Fruit fly (Drosophila melanogaster) whole organism, embryonic: ENCODE measurements around the gene CG14062.

ENCODE experiments used
- CG10147 ChIP-seq: fragments of 200-800 bp; sonication (Bioruptor generic); optimal IDR thresholded peaks from 2 replicates; lab custom pipeline; 2019; ENCODE audit warnings: missing biosample characterization, mild to moderate bottlenecking, missing genetic modification characterization, moderate library complexity
- CG10959 ChIP-seq: fragments of 200-800 bp; sonication (Bioruptor generic); IDR thresholded peaks from 2 replicates; pipeline ENCODE4 v1.3.6; 2022; ENCODE audit warnings: missing biosample characterization, missing genetic modification characterization
- CG12071 ChIP-seq: fragments of 200-800 bp; sonication (Bioruptor generic); optimal IDR thresholded peaks from 3 replicates; lab custom pipeline; 2018; ENCODE audit warnings: missing biosample characterization, mild to moderate bottlenecking, missing genetic modification characterization
- CG1233 ChIP-seq: fragments of 200-800 bp; sonication (Bioruptor generic); optimal IDR thresholded peaks from 4 replicates; lab custom pipeline; 2018; ENCODE audit warnings: missing biosample characterization, mild to moderate bottlenecking, missing genetic modification characterization
- CG12769 ChIP-seq: fragments of 200-800 bp; sonication (Bioruptor generic); optimal IDR thresholded peaks from 2 replicates; lab custom pipeline; 2019; ENCODE audit warnings: missing biosample characterization, mild to moderate bottlenecking, missing genetic modification characterization, moderate library complexity
- CG15011 ChIP-seq: fragments of 200-800 bp; sonication (Bioruptor generic); optimal IDR thresholded peaks from 3 replicates; lab custom pipeline; 2018; ENCODE audit warnings: missing biosample characterization, mild to moderate bottlenecking, missing genetic modification characterization
- CG15514 ChIP-seq: fragments of 200-800 bp; sonication (Bioruptor generic); optimal IDR thresholded peaks from 3 replicates; lab custom pipeline; 2017; ENCODE audit warnings: missing biosample characterization, missing genetic modification characterization, mild to moderate bottlenecking, moderate library complexity, missing genetic modification reagents
- CG15696 ChIP-seq: fragments of 200-800 bp; sonication (Bioruptor generic); optimal IDR thresholded peaks from 2 replicates; lab custom pipeline; 2019; ENCODE audit warnings: missing biosample characterization, mild to moderate bottlenecking, missing genetic modification characterization, moderate library complexity
- CG17328 ChIP-seq: fragments of 200-800 bp; sonication (Bioruptor generic); IDR thresholded peaks from 2 replicates; pipeline ENCODE4 v1.3.6; 2022; ENCODE audit warnings: missing biosample characterization, missing genetic modification characterization
- CG18011 ChIP-seq: fragments of 200-800 bp; sonication (Bioruptor generic); optimal IDR thresholded peaks from 2 replicates; lab custom pipeline; 2017; ENCODE audit warnings: missing biosample characterization, missing genetic modification characterization, mild to moderate bottlenecking, moderate library complexity, missing genotype
- CG1832 ChIP-seq: fragments of 200-800 bp; sonication (Bioruptor generic); optimal IDR thresholded peaks from 2 replicates; lab custom pipeline; 2017; ENCODE audit warnings: missing biosample characterization, mild to moderate bottlenecking, missing genetic modification characterization, inconsistent platforms
- CG2199 ChIP-seq: fragments of 200-800 bp; sonication (Bioruptor generic); IDR thresholded peaks from 3 replicates; pipeline ENCODE4 v1.3.6; 2022; ENCODE audit warnings: missing biosample characterization, missing genetic modification characterization
- CG2678 ChIP-seq: fragments of 200-800 bp; sonication (Bioruptor generic); optimal IDR thresholded peaks from 3 replicates; lab custom pipeline; 2019; ENCODE audit warnings: missing biosample characterization, mild to moderate bottlenecking, missing genetic modification characterization, moderate library complexity
- CG2875 ChIP-seq: fragments of 200-800 bp; sonication (Bioruptor generic); optimal IDR thresholded peaks from 2 replicates; lab custom pipeline; 2017; ENCODE audit warnings: missing biosample characterization, mild to moderate bottlenecking, missing genetic modification characterization, missing genetic modification reagents
- CG31365 ChIP-seq: fragments of 200-800 bp; sonication (Bioruptor generic); optimal IDR thresholded peaks from 2 replicates; lab custom pipeline; 2018; ENCODE audit warnings: missing biosample characterization, mild to moderate bottlenecking, missing genetic modification characterization
- CG4360 ChIP-seq: fragments of 200-800 bp; sonication (Bioruptor generic); IDR thresholded peaks from 2 replicates; pipeline ENCODE4 v1.3.6; 2022; ENCODE audit warnings: missing biosample characterization, missing genetic modification characterization
- CG5953 ChIP-seq: fragments of 200-800 bp; sonication (Bioruptor generic); IDR thresholded peaks from 2 replicates; pipeline ENCODE4 v1.3.6; 2022; ENCODE audit warnings: missing biosample characterization, missing genetic modification characterization
- CG7745 ChIP-seq: fragments of 200-800 bp; sonication (Bioruptor generic); optimal IDR thresholded peaks from 2 replicates; lab custom pipeline; 2018; ENCODE audit warnings: missing biosample characterization, mild to moderate bottlenecking, missing genetic modification characterization, moderate library complexity
- CG8290 ChIP-seq, 3 experiments: fragments of 200-800 bp; sonication (Bioruptor generic); optimal IDR thresholded peaks; 2 replicates each; lab custom pipeline; 2016 to 2019; ENCODE audit warnings: missing biosample characterization in 3 of 3, missing genetic modification characterization in 3 of 3, mild to moderate bottlenecking in 2 of 3, moderate library complexity in 1 of 3
- HLH3B ChIP-seq: fragments of 200-800 bp; sonication (Bioruptor generic); IDR thresholded peaks from 2 replicates; pipeline ENCODE4 v1.3.6; 2022; ENCODE audit warnings: missing biosample characterization, missing genetic modification characterization
- Hey ChIP-seq: fragments of 200-800 bp; sonication (Bioruptor generic); optimal IDR thresholded peaks from 3 replicates; lab custom pipeline; 2018; ENCODE audit warnings: missing biosample characterization, mild to moderate bottlenecking, missing genetic modification characterization
- Jarid2 ChIP-seq: fragments of 200-800 bp; sonication (Bioruptor generic); optimal IDR thresholded peaks from 3 replicates; lab custom pipeline; 2017; ENCODE audit warnings: mild to moderate bottlenecking, missing biosample characterization, missing genetic modification reagents, missing genetic modification characterization
- Nf-YC ChIP-seq: fragments of 200-800 bp; optimal IDR thresholded peaks from 3 replicates; lab custom pipeline; 2019; ENCODE audit warnings: missing biosample characterization, mild to moderate bottlenecking, missing genetic modification characterization, moderate library complexity
- Opbp ChIP-seq: fragments of 200-800 bp; sonication (Bioruptor generic); IDR thresholded peaks from 3 replicates; pipeline ENCODE4 v1.3.6; 2022; ENCODE audit warnings: missing biosample characterization, missing genetic modification characterization; ENCODE audit not compliant: partially characterized antibody
- Side ChIP-seq: fragments of 200-800 bp; sonication (Bioruptor generic); optimal IDR thresholded peaks from 2 replicates; lab custom pipeline; 2016; ENCODE audit warnings: missing biosample characterization, missing genetic modification characterization
- dan ChIP-seq: fragments of 200-800 bp; sonication (Bioruptor generic); IDR thresholded peaks from 2 replicates; pipeline ENCODE4 v1.3.6; 2022; ENCODE audit warnings: missing biosample characterization, missing genetic modification characterization
- danr ChIP-seq: fragments of 200-800 bp; sonication (Bioruptor generic); IDR thresholded peaks from 2 replicates; pipeline ENCODE4 v1.3.6; 2022; ENCODE audit warnings: missing biosample characterization, missing genetic modification characterization
- en ChIP-seq: fragments of 200-800 bp; sonication (Bioruptor generic); optimal IDR thresholded peaks from 2 replicates; lab custom pipeline; 2016; ENCODE audit warnings: missing biosample characterization, missing genetic modification characterization
- gfzf ChIP-seq: fragments of 200-800 bp; sonication (Bioruptor generic); optimal IDR thresholded peaks from 2 replicates; lab custom pipeline; 2016; ENCODE audit warnings: missing biosample characterization, mild to moderate bottlenecking, missing genetic modification characterization, moderate library complexity
- her ChIP-seq: fragments of 200-800 bp; sonication (Bioruptor generic); optimal IDR thresholded peaks from 2 replicates; lab custom pipeline; 2016; ENCODE audit warnings: missing biosample characterization, missing genetic modification characterization
- ken ChIP-seq: fragments of 200-800 bp; sonication (Bioruptor generic); IDR thresholded peaks from 3 replicates; pipeline ENCODE4 v1.3.6; 2022; ENCODE audit warnings: missing biosample characterization, missing genetic modification characterization
- kni ChIP-seq: fragments of 200-800 bp; sonication (Bioruptor generic); optimal IDR thresholded peaks from 3 replicates; lab custom pipeline; 2017; ENCODE audit warnings: mild to moderate bottlenecking, missing biosample characterization, missing genetic modification reagents, missing genetic modification characterization
- lab ChIP-seq: fragments of 200-800 bp; sonication (Bioruptor generic); optimal IDR thresholded peaks from 3 replicates; lab custom pipeline; 2017; ENCODE audit warnings: missing biosample characterization, missing genetic modification characterization, mild to moderate bottlenecking, moderate library complexity, missing genetic modification reagents
- lmd ChIP-seq: fragments of 200-800 bp; sonication (Bioruptor generic); IDR thresholded peaks from 2 replicates; pipeline ENCODE4 v1.3.6; 2022; ENCODE audit warnings: missing biosample characterization, missing genetic modification characterization
- repo ChIP-seq: fragments of 200-800 bp; sonication (Bioruptor generic); optimal IDR thresholded peaks from 2 replicates; lab custom pipeline; 2016; ENCODE audit warnings: missing biosample characterization, missing genetic modification characterization
- tll ChIP-seq, 2 experiments: fragments of 200-800 bp in 1 of 2; fragments of >200 bp in 1 of 2; sonication (Bioruptor generic) in 1 of 2; optimal IDR thresholded peaks; 2 replicates each; lab custom pipeline; 2017 to 2019; ENCODE audit warnings: missing biosample characterization in 2 of 2, missing genetic modification characterization in 2 of 2, mild to moderate bottlenecking in 1 of 2, moderate library complexity in 1 of 2
- trem ChIP-seq: fragments of 200-800 bp; optimal IDR thresholded peaks from 3 replicates; lab custom pipeline; 2019; ENCODE audit warnings: missing biosample characterization, mild to moderate bottlenecking, missing genetic modification characterization, moderate library complexity
- vvl ChIP-seq: fragments of 200-800 bp; sonication (Bioruptor generic); IDR thresholded peaks from 2 replicates; pipeline ENCODE4 v1.3.6; 2022; ENCODE audit warnings: missing biosample characterization, missing genetic modification characterization
- zen ChIP-seq: fragments of 200-800 bp; sonication (Bioruptor generic); optimal IDR thresholded peaks from 3 replicates; lab custom pipeline; 2018; ENCODE audit warnings: missing biosample characterization, mild to moderate bottlenecking, missing genetic modification characterization, moderate library complexity

Gene CG14062

dm6 chr3R:28597527-28597926, 45.2 kb downstream of the CG14062 start:
- TF ChIP-seq CG4360 (GFP tag; lab: Robert Waterston, UW), result 0 out of 2 replicates have a peak, but pooled peaks have one; percentile 15
- TF ChIP-seq CG5953 (GFP tag; lab: Robert Waterston, UW), result 0 out of 2 replicates have a peak, but pooled peaks have one; percentile 14
- TF ChIP-seq CG2678, result peak; percentile 8
- TF ChIP-seq lab (GFP tag; lab: Kevin White, UChicago), result peak; percentile 23
- TF ChIP-seq danr, result 0 out of 2 replicates have a peak, but pooled peaks have one; percentile 12
- no peak for TF ChIP-seq CG1233 (GFP tag; lab: Kevin White, UChicago)
- TF ChIP-seq her (GFP tag; lab: Kevin White, UChicago), result peak; percentile 54
- TF ChIP-seq Opbp (GFP tag; lab: Robert Waterston, UW), result no peak
- peak; percentile 8 for TF ChIP-seq gfzf (GFP tag; lab: Kevin White, UChicago)
- 0 out of 2 replicates have a peak, but pooled peaks have one; percentile 24 for TF ChIP-seq vvl
- TF ChIP-seq CG31365 (tag; lab: Kevin White, UChicago), result peak; percentile 15
- TF ChIP-seq CG1832 (GFP tag; lab: Kevin White, UChicago), result no peak
- TF ChIP-seq trem (tag; lab: Kevin White, UChicago), result no peak
- no peak for TF ChIP-seq CG8290 (GFP tag; optimal IDR thresholded peaks at IDR 0.05; lab: Kevin White, UChicago)
- peak in 1 of 2 experiments; percentile 20 for TF ChIP-seq CG8290 (tag; optimal IDR thresholded peaks at IDR 0.05; lab: Kevin White, UChicago)
- TF ChIP-seq CG12071 (GFP tag; lab: Kevin White, UChicago), result peak; percentile 13
- TF ChIP-seq CG17328 (GFP tag; lab: Robert Waterston, UW), result 0 out of 2 replicates have a peak, but pooled peaks have one; percentile 4
- TF ChIP-seq CG2199 (GFP tag; lab: Robert Waterston, UW), result 0 out of 3 replicates have a peak, but pooled peaks have one; percentile 22
- TF ChIP-seq kni (GFP tag; lab: Kevin White, UChicago), result peak; percentile 54
- peak; percentile 6 for TF ChIP-seq CG15696 (tag; lab: Kevin White, UChicago)
- TF ChIP-seq CG15011 (GFP tag; lab: Kevin White, UChicago), result no peak
- TF ChIP-seq CG18011, result no peak
- TF ChIP-seq ken, result no peak

- no peak for TF ChIP-seq CG15514 (GFP tag; lab: Kevin White, UChicago)
- TF ChIP-seq zen (tag; lab: Kevin White, UChicago), result peak; percentile 58
- TF ChIP-seq CG2875 (GFP tag; lab: Kevin White, UChicago), result no peak
- no peak for TF ChIP-seq en (GFP tag; lab: Kevin White, UChicago)
- no peak for TF ChIP-seq Side (GFP tag; lab: Kevin White, UChicago)
- no peak for TF ChIP-seq CG10959 (GFP tag; lab: Robert Waterston, UW)
- TF ChIP-seq HLH3B (GFP tag; lab: Robert Waterston, UW), result no peak
- TF ChIP-seq CG10147 (GFP tag; lab: Kevin White, UChicago), result no peak
- TF ChIP-seq dan (GFP tag; lab: Robert Waterston, UW), result no peak
- peak in 1 of 2 experiments; percentile 95 for TF ChIP-seq tll (GFP tag; optimal IDR thresholded peaks at IDR 0.05; lab: Kevin White, UChicago)
- TF ChIP-seq Jarid2 (GFP tag; lab: Kevin White, UChicago), result no peak
- TF ChIP-seq repo (GFP tag; lab: Kevin White, UChicago), result no peak
- TF ChIP-seq lmd (GFP tag; lab: Robert Waterston, UW), result no peak
Measured at dm6 chr3R:28596357-28596756, 46.3 kb downstream of the CG14062 start.

- TF ChIP-seq Hey (tag; lab: Kevin White, UChicago) (peak; percentile 96), CG12769 (no peak), CG7745 (tag; lab: Kevin White, UChicago) (peak; percentile 55), Nf-YC (tag; lab: Kevin White, UChicago) (peak; percentile 18)
Measured at dm6 chr3R:28595855-28596254, 46.8 kb downstream of the CG14062 start.
